Worm (Caenorhabditis elegans) whole organism, young adult: ENCODE measurements around the gene fis-1.
A peak's percentile ranks its signal among the peaks of the same experiment; 100 is the strongest.

Source experiments
- C17E4.6 ChIP-seq: fragments of 200-800 bp; sonication (Bioruptor generic); IDR thresholded peaks from 2 replicates; pipeline ENCODE4 v1.3.6; 2022; ENCODE audit warnings: missing genetic modification reagents, missing genetic modification characterization, missing compliant biosample characterization
- D2030.7 ChIP-seq: fragments of 200-800 bp; sonication (Bioruptor generic); IDR thresholded peaks from 2 replicates; pipeline ENCODE4 v1.3.6; 2022; ENCODE audit warnings: missing genetic modification reagents, missing genetic modification characterization, missing compliant biosample characterization
- F23B12.7 ChIP-seq: sonication (generic microtip); optimal IDR thresholded peaks from 2 replicates; lab custom pipeline; 2017; ENCODE audit warnings: missing genetic modification characterization, mild to moderate bottlenecking, missing compliant biosample characterization, antibody characterized with exemption, moderate library complexity; ENCODE audit not compliant: insufficient read depth
- F33H1.4 ChIP-seq: fragments of 200-800 bp; sonication (Bioruptor generic); IDR thresholded peaks from 2 replicates; pipeline ENCODE4 v1.3.6; 2022; ENCODE audit warnings: missing genetic modification reagents, missing genetic modification characterization, missing compliant biosample characterization
- F37B4.10 ChIP-seq: fragments of 200-800 bp; sonication (Bioruptor generic); IDR thresholded peaks from 2 replicates; pipeline ENCODE4 v1.3.6; 2022; ENCODE audit warnings: missing genetic modification characterization, missing compliant biosample characterization
- F39B2.1 ChIP-seq: fragments of 200-800 bp; sonication (Bioruptor generic); IDR thresholded peaks from 2 replicates; pipeline ENCODE4 v1.3.6; 2022; ENCODE audit warnings: missing genetic modification reagents, missing genetic modification characterization, missing compliant biosample characterization
- F57A8.1 ChIP-seq: fragments of 200-800 bp; sonication (Bioruptor generic); optimal IDR thresholded peaks from 2 replicates; lab custom pipeline; 2018; ENCODE audit warnings: mild to moderate bottlenecking, missing genetic modification characterization, moderate library complexity, missing compliant biosample characterization
- K12H6.12 ChIP-seq: fragments of 200-800 bp; sonication (Bioruptor generic); optimal IDR thresholded peaks from 2 replicates; lab custom pipeline; 2018; ENCODE audit warnings: mild to moderate bottlenecking, missing genetic modification characterization, missing compliant biosample characterization
- Y53F4B.3 ChIP-seq: fragments of 200-800 bp; sonication (Bioruptor generic); IDR thresholded peaks from 2 replicates; pipeline ENCODE4 v1.3.6; 2022; ENCODE audit warnings: missing genetic modification reagents, missing genetic modification characterization, missing compliant biosample characterization
- Y95B8A.8 ChIP-seq: fragments of 200-800 bp; sonication (Bioruptor generic); IDR thresholded peaks from 2 replicates; pipeline ENCODE4 v1.3.6; 2022; ENCODE audit warnings: missing genetic modification reagents, missing genetic modification characterization, missing compliant biosample characterization
- ZK185.1 ChIP-seq: sonication (generic microtip); optimal IDR thresholded peaks from 2 replicates; lab custom pipeline; 2016; ENCODE audit warnings: mild to moderate bottlenecking, missing genetic modification characterization, missing compliant biosample characterization; ENCODE audit not compliant: poor library complexity, severe bottlenecking
- ama-1 ChIP-seq, 3 experiments: fragments of 150-350 bp in 1 of 3; sonication (generic microtip) in 2 of 3; optimal IDR thresholded peaks; 2 replicates each; lab custom pipeline; 2014 to 2018; ENCODE audit warnings: missing biosample characterization in 2 of 3, missing genetic modification characterization in 2 of 3, missing genetic modification reagents in 2 of 3
- athp-1 ChIP-seq: sonication (generic microtip); optimal IDR thresholded peaks from 2 replicates; lab custom pipeline; 2017; ENCODE audit warnings: mild to moderate bottlenecking, missing genetic modification characterization, missing compliant biosample characterization
- attf-3 ChIP-seq: fragments of 200-800 bp; sonication (Bioruptor generic); conservative IDR thresholded peaks from 2 replicates; pipeline ENCODE4 v1.3.6; 2022; ENCODE audit warnings: missing genetic modification reagents, missing genetic modification characterization, missing compliant biosample characterization
- attf-5 ChIP-seq: fragments of 200-800 bp; sonication (Bioruptor generic); optimal IDR thresholded peaks from 2 replicates; lab custom pipeline; 2018; ENCODE audit warnings: mild to moderate bottlenecking, missing genetic modification characterization, missing compliant biosample characterization
- ceh-100 ChIP-seq: fragments of 200-800 bp; sonication (Bioruptor generic); IDR thresholded peaks from 2 replicates; pipeline ENCODE4 v1.3.6; 2022; ENCODE audit warnings: missing genetic modification reagents, missing genetic modification characterization, missing compliant biosample characterization
- ceh-27 ChIP-seq: fragments of 200-800 bp; sonication (Bioruptor generic); optimal IDR thresholded peaks from 2 replicates; lab custom pipeline; 2018; ENCODE audit warnings: mild to moderate bottlenecking, missing genetic modification characterization, moderate library complexity, missing compliant biosample characterization
- dpl-1 ChIP-seq: fragments of 150-350 bp; optimal IDR thresholded peaks from 2 replicates; lab custom pipeline; 2014; ENCODE audit warnings: missing biosample characterization, missing genetic modification reagents, missing genetic modification characterization
- gei-17 ChIP-seq: fragments of 200-800 bp; sonication (Bioruptor generic); optimal IDR thresholded peaks from 2 replicates; lab custom pipeline; 2018; ENCODE audit warnings: mild to moderate bottlenecking, missing genetic modification characterization, missing compliant biosample characterization
- hmg-1.2 ChIP-seq: fragments of 200-800 bp; sonication (Bioruptor generic); IDR thresholded peaks from 2 replicates; pipeline ENCODE4 v1.3.6; 2022; ENCODE audit warnings: missing genetic modification reagents, missing genetic modification characterization, missing compliant biosample characterization
- let-526 ChIP-seq: fragments of 200-800 bp; sonication (Bioruptor generic); IDR thresholded peaks from 2 replicates; pipeline ENCODE4 v1.3.6; 2022; ENCODE audit warnings: missing genetic modification reagents, missing genetic modification characterization, missing compliant biosample characterization
- lin-26 ChIP-seq: fragments of 200-800 bp; sonication (Bioruptor generic); IDR thresholded peaks from 2 replicates; pipeline ENCODE4 v1.3.6; 2022; ENCODE audit warnings: missing genetic modification reagents, missing genetic modification characterization, missing compliant biosample characterization
- lin-40 ChIP-seq: sonication (generic microtip); optimal IDR thresholded peaks from 2 replicates; lab custom pipeline; 2016; ENCODE audit warnings: missing genetic modification characterization, mild to moderate bottlenecking, missing compliant biosample characterization, missing genotype, missing genetic modification reagents
- lir-1 ChIP-seq: fragments of 200-800 bp; sonication (Bioruptor generic); conservative IDR thresholded peaks from 2 replicates; pipeline ENCODE4 v1.3.6; 2022; ENCODE audit warnings: missing genetic modification reagents, missing genetic modification characterization, missing compliant biosample characterization
- lsy-27 ChIP-seq: sonication (generic microtip); optimal IDR thresholded peaks from 2 replicates; lab custom pipeline; 2017; ENCODE audit warnings: missing genetic modification characterization, mild to moderate bottlenecking, missing compliant biosample characterization, antibody characterized with exemption, missing genotype, borderline replicate concordance; ENCODE audit not compliant: insufficient read depth
- madf-6 ChIP-seq: fragments of 200-800 bp; sonication (Bioruptor generic); IDR thresholded peaks from 2 replicates; pipeline ENCODE4 v1.3.6; 2022; ENCODE audit warnings: missing genetic modification reagents, missing genetic modification characterization, missing compliant biosample characterization
- mcd-1 ChIP-seq: fragments of 200-800 bp; sonication (Bioruptor generic); IDR thresholded peaks from 2 replicates; pipeline ENCODE4 v1.3.6; 2022; ENCODE audit warnings: missing genetic modification reagents, missing genetic modification characterization, missing compliant biosample characterization
- mel-28 ChIP-seq: sonication (generic microtip); optimal IDR thresholded peaks from 2 replicates; lab custom pipeline; 2016; ENCODE audit warnings: borderline replicate concordance, mild to moderate bottlenecking, missing genetic modification characterization, missing compliant biosample characterization
- nhr-120 ChIP-seq: fragments of 200-800 bp; sonication (Bioruptor generic); IDR thresholded peaks from 2 replicates; pipeline ENCODE4 v1.3.6; 2022; ENCODE audit warnings: missing genetic modification characterization, missing compliant biosample characterization
- nhr-179 ChIP-seq: sonication (generic microtip); optimal IDR thresholded peaks from 2 replicates; lab custom pipeline; 2016; ENCODE audit warnings: mild to moderate bottlenecking, missing genetic modification characterization, missing compliant biosample characterization
- nhr-80 ChIP-seq: sonication (generic microtip); optimal IDR thresholded peaks from 2 replicates; lab custom pipeline; 2016; ENCODE audit warnings: missing genetic modification characterization, missing compliant biosample characterization
- pha-4 ChIP-seq: fragments of 150-350 bp; sonication (generic microtip); optimal IDR thresholded peaks from 2 replicates; lab custom pipeline; 2014; ENCODE audit warnings: missing biosample characterization, missing genetic modification reagents, missing genetic modification characterization
- rcor-1 ChIP-seq: fragments of 200-800 bp; sonication (Bioruptor generic); IDR thresholded peaks from 2 replicates; pipeline ENCODE4 v1.3.6; 2022; ENCODE audit warnings: missing genetic modification reagents, missing genetic modification characterization, missing compliant biosample characterization
- snpc-3.4 ChIP-seq: sonication (generic microtip); optimal IDR thresholded peaks from 2 replicates; lab custom pipeline; 2017; ENCODE audit warnings: missing genetic modification characterization, mild to moderate bottlenecking, missing compliant biosample characterization, antibody characterized with exemption, moderate library complexity, missing genotype, missing genetic modification reagents
- snpc-4 ChIP-seq, 5 experiments: fragments of 150-350 bp in 1 of 5; sonication (generic microtip) in 4 of 5; optimal IDR thresholded peaks; 2 replicates each; lab custom pipeline; 2014 to 2018; ENCODE audit warnings: missing genetic modification characterization in 5 of 5, missing biosample characterization in 3 of 5, antibody characterized with exemption in 2 of 5, mild to moderate bottlenecking in 2 of 5, missing compliant biosample characterization in 2 of 5, missing genotype in 2 of 5, moderate library complexity in 2 of 5, missing genetic modification reagents in 1 of 5
- tlf-1 ChIP-seq: fragments of 200-800 bp; sonication (Bioruptor generic); optimal IDR thresholded peaks from 2 replicates; lab custom pipeline; 2018; ENCODE audit warnings: mild to moderate bottlenecking, missing genetic modification characterization, missing compliant biosample characterization
- unc-130 ChIP-seq: sonication (generic microtip); optimal IDR thresholded peaks from 2 replicates; lab custom pipeline; 2016; ENCODE audit warnings: missing genetic modification reagents, missing genetic modification characterization, missing compliant biosample characterization
- ztf-18 ChIP-seq: sonication (generic microtip); optimal IDR thresholded peaks from 2 replicates; lab custom pipeline; 2016; ENCODE audit warnings: missing genotype, mild to moderate bottlenecking, missing genetic modification characterization, missing compliant biosample characterization
- ztf-26 ChIP-seq: sonication (generic microtip); optimal IDR thresholded peaks from 2 replicates; lab custom pipeline; 2017; ENCODE audit warnings: missing genetic modification characterization, missing compliant biosample characterization

The fis-1 gene

ce11 chrII:6733718-6734117 is 21.3 kb upstream of the fis-1 start, which contains the start of gene T14B4.9:
Gene T14B4.9 (minus strand): TSS chrII:6733818.
- TF ChIP-seq mel-28 (tag; lab: Kevin White, UChicago) (no peak), Y53F4B.3 (GFP tag; lab: Robert Waterston, UW) (no peak), C17E4.6 (GFP tag; lab: Robert Waterston, UW) (no peak)

ce11 chrII:6734674-6735073 is 20.3 kb upstream of the fis-1 start, which contains the start of gene T14B4.3:
Gene T14B4.3 (plus strand): TSS chrII:6734937.
- TF ChIP-seq ceh-100 (GFP tag; lab: Robert Waterston, UW) (peak; percentile 97), lsy-27 (tag; lab: Kevin White, UChicago) (no peak), athp-1 (tag; lab: Kevin White, UChicago) (no peak), F33H1.4 (GFP tag; lab: Robert Waterston, UW) (peak; percentile 25; the same call in 1 of the 2 replicates), ama-1 (optimal IDR thresholded peaks at IDR 0.05; lab: Kevin White, UChicago) (no peak), ama-1 (GFP tag; optimal IDR thresholded peaks at IDR 0.05; lab: Kevin White, UChicago) (no peak), F57A8.1 (GFP tag; lab: Kevin White, UChicago) (no peak), let-526 (GFP tag; lab: Robert Waterston, UW) (no peak), snpc-3.4 (peak; percentile 20), madf-6 (GFP tag; lab: Robert Waterston, UW) (no peak), rcor-1 (GFP tag; lab: Robert Waterston, UW) (peak; percentile 27; the same call in 1 of the 2 replicates), attf-3 (GFP tag; lab: Robert Waterston, UW) (peak; percentile 56; the same call in 1 of the 2 replicates), attf-5 (GFP tag; lab: Kevin White, UChicago) (peak; percentile 67), nhr-120 (no peak), ZK185.1 (tag; lab: Kevin White, UChicago) (peak; percentile 24), F39B2.1 (GFP tag; lab: Robert Waterston, UW) (no peak), nhr-80 (tag; lab: Kevin White, UChicago) (peak; percentile 26), ztf-18 (tag; lab: Kevin White, UChicago) (peak; percentile 32), hmg-1.2 (GFP tag; lab: Robert Waterston, UW) (peak; percentile 64), F23B12.7 (tag; lab: Kevin White, UChicago) (peak; percentile 78), ztf-26 (tag; lab: Kevin White, UChicago) (no peak), tlf-1 (GFP tag; lab: Kevin White, UChicago) (no peak), mcd-1 (GFP tag; lab: Robert Waterston, UW) (peak; percentile 92), lin-26 (GFP tag; lab: Robert Waterston, UW) (no peak), lir-1 (GFP tag; lab: Robert Waterston, UW) (0 out of 2 replicates have a peak, but pooled peaks have one; percentile 24), K12H6.12 (peak; percentile 22), unc-130 (peak; percentile 38), F37B4.10 (GFP tag; lab: Robert Waterston, UW) (no peak), pha-4 (tag; lab: Kevin White, UChicago) (no peak), D2030.7 (GFP tag; lab: Robert Waterston, UW) (peak; percentile 50), snpc-4 (GFP tag; optimal IDR thresholded peaks at IDR 0.05; lab: Kevin White, UChicago) (no peak), snpc-4 (tag; optimal IDR thresholded peaks at IDR 0.05; lab: Kevin White, UChicago) (peak in 1 of 4 experiments; percentile 20), Y95B8A.8 (GFP tag; lab: Robert Waterston, UW) (no peak), ceh-27 (peak; percentile 53), dpl-1 (GFP tag; lab: Kevin White, UChicago) (no peak), nhr-179 (tag; lab: Kevin White, UChicago) (no peak), gei-17 (GFP tag; lab: Kevin White, UChicago) (no peak), lin-40 (tag; lab: Kevin White, UChicago) (no peak)
